Fruit fly (Drosophila melanogaster): ENCODE results near the gene CG33969.

Gene CG33969

DNA sequence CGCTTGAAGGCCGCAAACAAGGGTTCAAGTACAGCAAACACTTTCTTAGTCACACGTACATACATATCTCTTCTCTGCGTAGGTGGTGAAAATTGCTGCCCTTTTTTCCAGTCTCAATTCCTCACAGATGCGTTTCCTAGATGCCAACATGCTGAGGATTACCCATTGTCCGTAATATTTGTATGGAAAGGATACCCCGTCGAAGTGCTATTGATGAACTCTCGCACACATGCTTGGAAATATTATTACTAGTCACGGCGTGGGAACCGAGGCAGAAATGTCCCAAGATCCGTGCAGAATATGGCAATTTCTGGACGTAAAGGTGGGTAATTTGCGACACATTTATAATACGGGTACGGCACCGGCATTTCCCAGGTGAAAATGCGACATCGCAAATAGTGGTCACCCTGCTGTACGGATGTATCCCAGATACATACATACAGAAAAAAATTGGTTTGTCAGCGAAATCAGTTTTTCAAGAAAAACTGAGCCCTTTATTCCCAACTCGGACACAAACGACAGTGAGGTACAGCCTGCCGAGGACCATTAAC, 12.1 kb upstream of the CG33969 start:
- TF ChIP-seq fkh (GFP tag; optimal IDR thresholded peaks at IDR 0.05) = no peak
- TF ChIP-seq Eip78C (GFP tag) = no peak
- TF ChIP-seq CG7368 (GFP tag; optimal IDR thresholded peaks at IDR 0.05) = no peak

DNA sequence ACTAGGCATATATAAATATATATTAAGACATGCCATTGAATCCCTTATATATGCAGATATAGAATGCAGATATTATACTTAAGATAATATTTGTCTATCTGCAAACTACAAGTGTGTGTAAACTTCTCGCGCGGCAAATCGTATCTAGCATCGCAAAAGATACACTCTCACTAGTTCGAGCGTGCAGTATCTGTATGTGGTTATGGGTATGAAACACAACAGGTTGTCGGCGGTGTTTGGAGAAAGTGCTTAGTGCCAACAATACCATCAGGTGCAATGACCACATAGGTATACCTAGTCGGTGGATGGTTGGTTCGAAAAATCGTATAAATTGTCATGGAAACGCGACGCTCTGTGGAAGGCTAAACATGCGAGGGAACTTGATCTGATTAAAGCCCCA, 11.2 kb upstream of the CG33969 start:
- TF ChIP-seq svp (GFP tag) (peak; percentile 4), Eip78C (GFP tag) (peak; percentile 5), vri (GFP tag; optimal IDR thresholded peaks at IDR 0.05) (no peak)

DNA sequence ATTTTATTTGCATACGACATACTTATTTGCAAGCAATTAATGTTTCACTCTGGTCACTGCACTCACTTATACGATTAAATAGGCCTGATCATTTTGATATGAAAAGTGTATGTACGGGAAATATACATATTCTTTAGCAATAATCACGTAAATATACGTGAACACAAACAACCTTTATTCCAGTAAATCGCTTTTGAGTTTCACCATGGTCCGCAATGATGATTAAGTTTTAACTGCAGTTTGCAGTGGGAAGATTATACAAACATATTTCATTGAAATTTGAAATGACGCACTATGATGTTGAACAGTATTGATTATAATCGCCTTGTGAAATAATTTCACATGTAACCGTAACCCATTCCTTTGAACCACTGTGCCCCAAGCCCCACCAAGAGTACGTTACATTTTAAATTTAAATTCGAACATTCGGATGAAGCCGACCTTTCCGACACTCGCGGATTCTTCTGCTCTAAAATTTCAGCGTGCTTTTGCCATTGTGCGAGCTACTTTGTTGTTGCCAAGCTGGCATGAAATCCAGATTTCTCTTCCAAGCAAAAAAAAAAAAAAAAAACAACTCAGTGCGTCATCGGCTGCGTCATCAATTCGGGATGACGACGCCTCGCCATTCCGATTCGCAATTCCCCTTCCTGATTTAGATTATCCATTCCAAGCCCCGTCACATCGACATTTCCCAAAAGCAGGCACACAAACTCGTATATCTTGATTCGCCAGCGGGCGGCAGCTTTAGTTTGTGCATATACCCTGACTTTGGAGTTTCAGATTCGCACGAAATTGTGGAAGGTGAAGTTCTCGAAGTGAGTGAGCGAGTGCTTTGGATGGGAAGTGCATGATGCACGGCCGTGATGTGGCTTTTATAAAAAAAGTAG, 10.4 kb upstream of the CG33969 start:
- TF ChIP-seq cyc (GFP tag; optimal IDR thresholded peaks at IDR 0.05) (peak; percentile 52), net (GFP tag; optimal IDR thresholded peaks at IDR 0.05) (peak; percentile 41), CG6276 (GFP tag; optimal IDR thresholded peaks at IDR 0.05) (peak; percentile 5), achi (GFP tag; optimal IDR thresholded peaks at IDR 0.05) (peak; percentile 39), CG3032 (tag; optimal IDR thresholded peaks at IDR 0.05) (peak; percentile 67), fd59A (GFP tag; optimal IDR thresholded peaks at IDR 0.05) (peak; percentile 74), CG6792 (GFP tag; optimal IDR thresholded peaks at IDR 0.05) (peak; percentile 60), CG1621 (tag; optimal IDR thresholded peaks at IDR 0.05) (no peak), CG10631 (GFP tag; optimal IDR thresholded peaks at IDR 0.05) (peak; percentile 70), CG9139 (GFP tag; optimal IDR thresholded peaks at IDR 0.05) (peak; percentile 0), Eip78C (GFP tag) (peak; percentile 93), CG34406 (GFP tag; optimal IDR thresholded peaks at IDR 0.05) (peak; percentile 63), Hr4 (GFP tag; optimal IDR thresholded peaks at IDR 0.05) (peak; percentile 40), CG16779 (tag; optimal IDR thresholded peaks at IDR 0.05) (peak; percentile 40), Ets21C (GFP tag; optimal IDR thresholded peaks at IDR 0.05) (peak; percentile 74), Sox15 (GFP tag; optimal IDR thresholded peaks at IDR 0.05) (peak; percentile 75), CG6808 (GFP tag; optimal IDR thresholded peaks at IDR 0.05) (peak; percentile 80), CG11762 (GFP tag; optimal IDR thresholded peaks at IDR 0.05; ENCODE audit: insufficient read depth) (no peak), lz (GFP tag; optimal IDR thresholded peaks at IDR 0.05) (peak; percentile 75), CG3919 (GFP tag; optimal IDR thresholded peaks at IDR 0.05) (peak; percentile 35), acj6 (GFP tag; optimal IDR thresholded peaks at IDR 0.05) (peak; percentile 57), CG6163 (GFP tag; IDR thresholded peaks at IDR 0.05) (peak; percentile 42; the same call in 2 of the 3 replicates), CG8319 (GFP tag; optimal IDR thresholded peaks at IDR 0.05) (peak; percentile 33), CG6854 (GFP tag; optimal IDR thresholded peaks at IDR 0.05) (peak; percentile 36), Lpt (GFP tag; optimal IDR thresholded peaks at IDR 0.05) (no peak), esn (GFP tag; optimal IDR thresholded peaks at IDR 0.05) (peak; percentile 85), Hr38 (GFP tag; optimal IDR thresholded peaks at IDR 0.05) (no peak), Met (GFP tag; optimal IDR thresholded peaks at IDR 0.05) (peak; percentile 82), CG11294 (GFP tag; IDR thresholded peaks at IDR 0.05) (no peak), CG10669 (GFP tag; optimal IDR thresholded peaks at IDR 0.05) (peak; percentile 63), CG4318 (GFP tag; optimal IDR thresholded peaks at IDR 0.05) (peak; percentile 30), ss (GFP tag; optimal IDR thresholded peaks at IDR 0.05) (peak; percentile 56 to 79), salr (GFP tag; optimal IDR thresholded peaks at IDR 0.05) (peak; percentile 46 to 56), OdsH (GFP tag; optimal IDR thresholded peaks at IDR 0.05) (peak; percentile 63), CG8632 (GFP tag; optimal IDR thresholded peaks at IDR 0.05) (peak; percentile 59), svp (GFP tag) (peak; percentile 93), dsx (GFP tag; optimal IDR thresholded peaks at IDR 0.05; ENCODE audit: poor library complexity, severe bottlenecking) (peak; percentile 97), Ets96B (tag; optimal IDR thresholded peaks at IDR 0.05) (peak; percentile 47), Blimp-1 (GFP tag; optimal IDR thresholded peaks at IDR 0.05) (peak; percentile 62), CG8119 (GFP tag; IDR thresholded peaks at IDR 0.05) (peak; percentile 41; the same call in 1 of the 3 replicates), Smox (GFP tag; optimal IDR thresholded peaks at IDR 0.05) (peak; percentile 58), CG15336 (GFP tag; IDR thresholded peaks at IDR 0.05) (no peak; the same call in 1 of the 2 replicates)

All from whole organism, prepupa.